Worm (Caenorhabditis elegans) whole organism, L2 larva: Measurements from ENCODE around the gene B0524.5.

Experiments used
- Y55F3AM.14 ChIP-seq: fragments of 200-800 bp; sonication (Bioruptor generic); optimal IDR thresholded peaks from 2 replicates; lab custom pipeline; 2018; ENCODE audit warnings: mild to moderate bottlenecking, missing genetic modification characterization, missing compliant biosample characterization
- ama-1 ChIP-seq: fragments of 150-350 bp; optimal IDR thresholded peaks from 2 replicates; lab custom pipeline; 2018; ENCODE audit warnings: inconsistent platforms
- ceh-16 ChIP-seq: fragments of 150-350 bp; optimal IDR thresholded peaks from 2 replicates; lab custom pipeline; 2014; ENCODE audit warnings: missing biosample characterization, missing genetic modification characterization
- egl-27 ChIP-seq: sonication (generic microtip); optimal IDR thresholded peaks from 3 replicates; lab custom pipeline; 2017; ENCODE audit warnings: missing biosample characterization, missing genetic modification reagents, missing genetic modification characterization
- elt-3 ChIP-seq: sonication (generic microtip); optimal IDR thresholded peaks from 2 replicates; lab custom pipeline; 2017; ENCODE audit warnings: missing biosample characterization, missing genetic modification characterization
- mdl-1 ChIP-seq, 2 experiments: fragments of 150-350 bp in 1 of 2; sonication (generic microtip) in 1 of 2; optimal IDR thresholded peaks; 2 replicates each; lab custom pipeline; 2017; ENCODE audit warnings: missing biosample characterization in 2 of 2, missing genetic modification characterization in 2 of 2
- nhr-10 ChIP-seq: sonication (generic microtip); optimal IDR thresholded peaks from 2 replicates; lab custom pipeline; 2017; ENCODE audit warnings: missing biosample characterization, missing genetic modification characterization
- nhr-12 ChIP-seq: fragments of 150-350 bp; optimal IDR thresholded peaks from 2 replicates; lab custom pipeline; 2014; ENCODE audit warnings: missing biosample characterization, missing genetic modification characterization
- sma-9 ChIP-seq, 2 experiments: fragments of 150-350 bp in 1 of 2; sonication (generic microtip) in 1 of 2; optimal IDR thresholded peaks; 2 replicates each; lab custom pipeline; 2014 to 2016; ENCODE audit warnings: missing genetic modification characterization in 2 of 2, mild to moderate bottlenecking in 1 of 2, missing biosample characterization in 1 of 2, missing compliant biosample characterization in 1 of 2, missing genetic modification reagents in 1 of 2, moderate library complexity in 1 of 2
- snpc-4 ChIP-seq: fragments of 150-350 bp; optimal IDR thresholded peaks from 2 replicates; lab custom pipeline; 2014; ENCODE audit warnings: missing biosample characterization, missing genetic modification characterization
- unc-62 ChIP-seq: fragments of 150-350 bp; optimal IDR thresholded peaks from 2 replicates; lab custom pipeline; 2014; ENCODE audit warnings: missing biosample characterization, missing genetic modification reagents, missing genetic modification characterization
- ztf-4 ChIP-seq: fragments of 150-350 bp; optimal IDR thresholded peaks from 2 replicates; lab custom pipeline; 2014; ENCODE audit warnings: missing biosample characterization, missing genetic modification characterization

DNA sequence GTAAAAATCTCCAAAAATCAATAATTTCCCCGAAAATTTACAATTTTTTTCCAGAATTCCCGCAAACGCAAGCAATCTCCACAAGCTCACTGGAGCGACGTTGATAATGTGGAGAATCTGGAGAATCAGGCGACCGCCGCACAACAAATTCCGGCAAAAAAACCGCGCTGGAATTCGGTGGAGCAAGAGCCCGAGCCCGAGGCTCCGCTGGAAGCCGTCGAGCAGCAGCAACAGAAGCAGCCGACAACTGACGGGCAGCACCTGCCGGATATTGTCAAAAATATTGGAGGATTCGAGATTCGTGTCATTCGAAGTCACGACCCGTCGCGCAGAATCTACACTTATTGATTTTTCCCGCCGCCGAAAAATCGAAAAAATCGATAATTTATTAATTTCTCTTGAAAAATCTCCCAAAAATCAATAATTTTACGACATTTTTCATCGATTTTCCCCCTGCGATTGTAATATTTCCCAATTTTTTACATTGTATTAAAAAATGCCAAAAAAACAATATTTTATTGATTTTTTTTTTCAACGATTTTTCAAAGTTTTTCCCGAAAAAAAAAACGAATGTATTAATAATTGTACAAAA lies 41.5 kb downstream of the B0524.5 start:
- TF ChIP-seq ama-1 (lab: Kevin White, UChicago) (no peak), snpc-4 (no peak), egl-27 (tag; lab: Kevin White, UChicago) (no peak), sma-9 (GFP tag; optimal IDR thresholded peaks at IDR 0.05; lab: Kevin White, UChicago) (no peak), sma-9 (tag; optimal IDR thresholded peaks at IDR 0.05; lab: Kevin White, UChicago) (no peak), nhr-12 (tag; lab: Kevin White, UChicago) (no peak), nhr-10 (tag; lab: Kevin White, UChicago) (no peak), Y55F3AM.14 (no peak), mdl-1 (tag; optimal IDR thresholded peaks at IDR 0.05; lab: Kevin White, UChicago) (no peak), ceh-16 (tag; lab: Kevin White, UChicago) (no peak), unc-62 (GFP tag; lab: Kevin White, UChicago) (no peak), ztf-4 (tag; lab: Kevin White, UChicago) (no peak), elt-3 (tag; lab: Kevin White, UChicago) (no peak)
